Worm (Caenorhabditis elegans) whole organism, young adult: ENCODE data around the gene Y32B12B.8.

Experiments
- F49E8.2 ChIP-seq: sonication (generic microtip); optimal IDR thresholded peaks from 3 replicates; lab custom pipeline; 2017; ENCODE audit warnings: missing genetic modification characterization, mild to moderate bottlenecking, missing compliant biosample characterization, antibody characterized with exemption, moderate library complexity; ENCODE audit not compliant: insufficient read depth
- ama-1 ChIP-seq, 3 experiments: fragments of 150-350 bp in 1 of 3; sonication (generic microtip) in 2 of 3; optimal IDR thresholded peaks; 2 replicates each; lab custom pipeline; 2014 to 2018; ENCODE audit warnings: missing biosample characterization in 2 of 3, missing genetic modification characterization in 2 of 3, missing genetic modification reagents in 2 of 3
- aptf-2 ChIP-seq: fragments of 200-800 bp; sonication (Bioruptor generic); conservative IDR thresholded peaks from 2 replicates; pipeline ENCODE4 v1.3.6; 2022; ENCODE audit warnings: missing genetic modification reagents, missing genetic modification characterization, missing compliant biosample characterization
- attf-6 ChIP-seq: fragments of 200-800 bp; sonication (Bioruptor generic); IDR thresholded peaks from 2 replicates; pipeline ENCODE4 v1.3.6; 2022; ENCODE audit warnings: missing genetic modification reagents, missing genetic modification characterization, missing compliant biosample characterization
- bed-1 ChIP-seq: fragments of 200-800 bp; sonication (Bioruptor generic); IDR thresholded peaks from 2 replicates; pipeline ENCODE4 v1.3.6; 2022; ENCODE audit warnings: missing genetic modification reagents, missing genetic modification characterization, missing compliant biosample characterization
- egrh-3 ChIP-seq: fragments of 200-800 bp; sonication (Bioruptor generic); IDR thresholded peaks from 2 replicates; pipeline ENCODE4 v1.3.6; 2022; ENCODE audit warnings: missing genetic modification reagents, missing genetic modification characterization, missing compliant biosample characterization
- lir-1 ChIP-seq: fragments of 200-800 bp; sonication (Bioruptor generic); conservative IDR thresholded peaks from 2 replicates; pipeline ENCODE4 v1.3.6; 2022; ENCODE audit warnings: missing genetic modification reagents, missing genetic modification characterization, missing compliant biosample characterization
- mes-4 ChIP-seq: sonication (generic microtip); optimal IDR thresholded peaks from 2 replicates; lab custom pipeline; 2016; ENCODE audit warnings: missing genotype, missing genetic modification characterization, missing compliant biosample characterization
- nfya-1 ChIP-seq: sonication (generic microtip); optimal IDR thresholded peaks from 2 replicates; lab custom pipeline; 2017; ENCODE audit warnings: antibody characterized with exemption, missing compliant biosample characterization, missing genetic modification characterization, borderline replicate concordance; ENCODE audit not compliant: insufficient read depth
- nhr-80 ChIP-seq: sonication (generic microtip); optimal IDR thresholded peaks from 2 replicates; lab custom pipeline; 2016; ENCODE audit warnings: missing genetic modification characterization, missing compliant biosample characterization
- sea-2 ChIP-seq: fragments of 200-800 bp; sonication (Bioruptor generic); IDR thresholded peaks from 2 replicates; pipeline ENCODE4 v1.3.6; 2022; ENCODE audit warnings: missing genetic modification characterization, missing compliant biosample characterization
- zfh-2 ChIP-seq: fragments of 200-800 bp; sonication (Bioruptor generic); conservative IDR thresholded peaks from 2 replicates; pipeline ENCODE4 v1.3.6; 2022; ENCODE audit warnings: missing genetic modification reagents, missing genetic modification characterization, missing compliant biosample characterization

DNA sequence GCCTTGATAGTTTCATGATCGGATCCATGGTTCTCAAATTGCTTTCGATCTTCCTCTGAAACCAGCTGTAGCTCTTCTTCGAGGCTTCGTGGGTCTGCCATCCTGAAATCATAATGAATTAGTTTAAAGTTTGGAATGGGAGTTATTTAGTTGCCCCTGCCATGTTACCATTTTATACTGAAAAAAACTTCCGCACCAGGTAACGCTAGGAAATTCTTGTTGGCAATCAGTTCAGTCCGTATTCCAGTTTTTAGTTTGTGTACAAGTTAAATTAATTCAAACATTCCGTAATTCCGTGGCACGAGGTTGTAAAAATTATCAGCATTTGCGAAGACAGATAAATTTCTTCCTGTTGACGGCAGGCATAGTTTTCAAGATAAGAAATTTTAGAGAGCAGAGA lies 47.8 kb upstream of the Y32B12B.8 start, which contains the start of gene Y32B12A.5:
- TF ChIP-seq aptf-2 (GFP tag; lab: Robert Waterston, UW) (no peak), ama-1 (optimal IDR thresholded peaks at IDR 0.05; lab: Kevin White, UChicago) (no peak), ama-1 (GFP tag; optimal IDR thresholded peaks at IDR 0.05; lab: Kevin White, UChicago) (no peak), mes-4 (tag; lab: Kevin White, UChicago) (no peak), F49E8.2 (tag; lab: Kevin White, UChicago) (no peak), attf-6 (GFP tag; lab: Robert Waterston, UW) (no peak), nfya-1 (tag; lab: Kevin White, UChicago) (no peak), bed-1 (GFP tag; lab: Robert Waterston, UW) (no peak), sea-2 (no peak), lir-1 (no peak), egrh-3 (GFP tag; lab: Robert Waterston, UW) (no peak), nhr-80 (tag; lab: Kevin White, UChicago) (no peak), zfh-2 (GFP tag; lab: Robert Waterston, UW) (no peak)
